Fruit fly (Drosophila melanogaster) whole organism, embryonic: ENCODE measurements around the gene CG10232.

Source experiments
- Asciz ChIP-seq: fragments of 200-800 bp; sonication (Bioruptor generic); optimal IDR thresholded peaks from 2 replicates; lab custom pipeline; 2017; ENCODE audit warnings: missing biosample characterization, mild to moderate bottlenecking, missing genetic modification characterization, missing genetic modification reagents
- Atf3 ChIP-seq: fragments of 200-800 bp; sonication (Bioruptor generic); optimal IDR thresholded peaks from 3 replicates; lab custom pipeline; 2016; ENCODE audit warnings: missing biosample characterization, missing genetic modification characterization
- Bdp1 ChIP-seq: fragments of 200-800 bp; sonication (Bioruptor generic); optimal IDR thresholded peaks from 3 replicates; lab custom pipeline; 2016; ENCODE audit warnings: missing biosample characterization, missing genetic modification characterization
- CG10654 ChIP-seq: fragments of 200-800 bp; sonication (Bioruptor generic); optimal IDR thresholded peaks from 2 replicates; lab custom pipeline; 2016; ENCODE audit warnings: missing biosample characterization, missing genetic modification characterization
- CG12071 ChIP-seq: fragments of 200-800 bp; sonication (Bioruptor generic); optimal IDR thresholded peaks from 3 replicates; lab custom pipeline; 2018; ENCODE audit warnings: missing biosample characterization, mild to moderate bottlenecking, missing genetic modification characterization
- CG12942 ChIP-seq: fragments of 200-800 bp; sonication (Bioruptor generic); optimal IDR thresholded peaks from 3 replicates; lab custom pipeline; 2016; ENCODE audit warnings: missing biosample characterization, missing genetic modification characterization
- CG13894 ChIP-seq: fragments of 200-800 bp; sonication (Bioruptor generic); optimal IDR thresholded peaks from 3 replicates; lab custom pipeline; 2018; ENCODE audit warnings: missing biosample characterization, mild to moderate bottlenecking, missing genetic modification characterization, moderate library complexity
- CG15696 ChIP-seq: fragments of 200-800 bp; sonication (Bioruptor generic); optimal IDR thresholded peaks from 2 replicates; lab custom pipeline; 2019; ENCODE audit warnings: missing biosample characterization, mild to moderate bottlenecking, missing genetic modification characterization, moderate library complexity
- CG1603 ChIP-seq: fragments of 200-800 bp; sonication (Bioruptor generic); optimal IDR thresholded peaks from 2 replicates; lab custom pipeline; 2019; ENCODE audit warnings: missing biosample characterization, mild to moderate bottlenecking, missing genetic modification characterization, moderate library complexity
- CG16813 ChIP-seq: fragments of 200-800 bp; sonication (Bioruptor generic); IDR thresholded peaks from 3 replicates; pipeline ENCODE4 v1.3.6; 2022; ENCODE audit warnings: missing biosample characterization, missing genetic modification characterization; ENCODE audit not compliant: partially characterized antibody
- CG17359 ChIP-seq: fragments of 200-800 bp; sonication (Bioruptor generic); optimal IDR thresholded peaks from 3 replicates; lab custom pipeline; 2018; ENCODE audit warnings: missing biosample characterization, mild to moderate bottlenecking, missing genetic modification characterization, moderate library complexity
- CG17568 ChIP-seq: fragments of 200-800 bp; sonication (Bioruptor generic); optimal IDR thresholded peaks from 2 replicates; lab custom pipeline; 2018; ENCODE audit warnings: missing biosample characterization, mild to moderate bottlenecking, missing genetic modification characterization, moderate library complexity
- CG2120 ChIP-seq: fragments of 200-800 bp; sonication (Bioruptor generic); optimal IDR thresholded peaks from 3 replicates; lab custom pipeline; 2016; ENCODE audit warnings: missing biosample characterization, missing genetic modification characterization
- CG2202 ChIP-seq: fragments of 200-800 bp; sonication (Bioruptor generic); optimal IDR thresholded peaks from 2 replicates; lab custom pipeline; 2018; ENCODE audit warnings: missing biosample characterization, mild to moderate bottlenecking, missing genetic modification characterization
- CG32772 ChIP-seq: fragments of 200-800 bp; sonication (Bioruptor generic); IDR thresholded peaks from 2 replicates; pipeline ENCODE4 v1.3.6; 2022; ENCODE audit warnings: missing biosample characterization, missing genetic modification characterization
- CG4328 ChIP-seq: fragments of 200-800 bp; sonication (Bioruptor generic); optimal IDR thresholded peaks from 3 replicates; lab custom pipeline; 2017; ENCODE audit warnings: missing biosample characterization, missing genetic modification reagents, missing genetic modification characterization
- CG5953 ChIP-seq: fragments of 200-800 bp; sonication (Bioruptor generic); IDR thresholded peaks from 2 replicates; pipeline ENCODE4 v1.3.6; 2022; ENCODE audit warnings: missing biosample characterization, missing genetic modification characterization
- CG6175 ChIP-seq: fragments of 200-800 bp; sonication (Bioruptor generic); IDR thresholded peaks from 3 replicates; pipeline ENCODE4 v1.3.6; 2022; ENCODE audit warnings: missing biosample characterization, missing genetic modification characterization
- CG6272 ChIP-seq: fragments of 200-800 bp; sonication (Bioruptor generic); IDR thresholded peaks from 2 replicates; pipeline ENCODE4 v1.3.6; 2022; ENCODE audit warnings: missing biosample characterization, missing genetic modification characterization
- CG6654 ChIP-seq: fragments of 200-800 bp; sonication (Bioruptor generic); optimal IDR thresholded peaks from 2 replicates; lab custom pipeline; 2017; ENCODE audit warnings: missing biosample characterization, mild to moderate bottlenecking, missing genetic modification characterization
- CG6683 ChIP-seq: fragments of 200-800 bp; sonication (Bioruptor generic); optimal IDR thresholded peaks from 2 replicates; lab custom pipeline; 2017; ENCODE audit warnings: missing biosample characterization, mild to moderate bottlenecking, missing genetic modification characterization, missing genetic modification reagents
- CkIIα-i1 ChIP-seq: fragments of 200-800 bp; sonication (Bioruptor generic); IDR thresholded peaks from 2 replicates; pipeline ENCODE4 v1.3.6; 2022; ENCODE audit warnings: missing biosample characterization, missing genetic modification characterization
- Dll ChIP-seq: fragments of 200-800 bp; sonication (Bioruptor generic); IDR thresholded peaks from 4 replicates; pipeline ENCODE4 v1.3.6; 2022; ENCODE audit warnings: missing biosample characterization, missing genetic modification characterization; ENCODE audit not compliant: partially characterized antibody
- Dref ChIP-seq: fragments of 200-800 bp; sonication (Bioruptor generic); IDR thresholded peaks from 2 replicates; pipeline ENCODE4 v1.3.6; 2022; ENCODE audit warnings: missing biosample characterization, missing genetic modification characterization
- HLH54F ChIP-seq: fragments of 200-800 bp; sonication (Bioruptor generic); optimal IDR thresholded peaks from 3 replicates; lab custom pipeline; 2016; ENCODE audit warnings: missing biosample characterization, missing genetic modification characterization
- HmgD ChIP-seq: fragments of 200-800 bp; sonication (Bioruptor generic); optimal IDR thresholded peaks from 3 replicates; lab custom pipeline; 2016; ENCODE audit warnings: missing biosample characterization, missing genetic modification characterization
- Jarid2 ChIP-seq: fragments of 200-800 bp; sonication (Bioruptor generic); optimal IDR thresholded peaks from 3 replicates; lab custom pipeline; 2017; ENCODE audit warnings: mild to moderate bottlenecking, missing biosample characterization, missing genetic modification reagents, missing genetic modification characterization
- Lpt ChIP-seq: fragments of >200 bp; optimal IDR thresholded peaks from 2 replicates; lab custom pipeline; 2018; ENCODE audit warnings: missing biosample characterization, missing genetic modification characterization
- Max ChIP-seq: fragments of 200-800 bp; sonication (Bioruptor generic); optimal IDR thresholded peaks from 2 replicates; lab custom pipeline; 2016; ENCODE audit warnings: missing biosample characterization, mild to moderate bottlenecking, missing genetic modification characterization
- Mrtf ChIP-seq: fragments of 200-800 bp; sonication (Bioruptor generic); IDR thresholded peaks from 3 replicates; pipeline ENCODE4 v1.3.6; 2022; ENCODE audit warnings: missing biosample characterization, missing genetic modification characterization
- Neu2 ChIP-seq: fragments of 200-800 bp; sonication (Bioruptor generic); optimal IDR thresholded peaks from 3 replicates; lab custom pipeline; 2016; ENCODE audit warnings: missing biosample characterization, missing genetic modification characterization, borderline replicate concordance
- Side ChIP-seq: fragments of 200-800 bp; sonication (Bioruptor generic); optimal IDR thresholded peaks from 2 replicates; lab custom pipeline; 2016; ENCODE audit warnings: missing biosample characterization, missing genetic modification characterization
- Sry-δ ChIP-seq: fragments of 200-800 bp; sonication (Bioruptor generic); optimal IDR thresholded peaks from 2 replicates; lab custom pipeline; 2016; ENCODE audit warnings: missing biosample characterization, missing genetic modification characterization
- bigmax ChIP-seq: fragments of 200-800 bp; sonication (Bioruptor generic); optimal IDR thresholded peaks from 2 replicates; lab custom pipeline; 2018; ENCODE audit warnings: missing biosample characterization, mild to moderate bottlenecking, missing genetic modification characterization
- br ChIP-seq: fragments of >200 bp; optimal IDR thresholded peaks from 2 replicates; lab custom pipeline; 2017
- disco-r ChIP-seq: fragments of 200-800 bp; sonication (Bioruptor generic); optimal IDR thresholded peaks from 2 replicates; lab custom pipeline; 2016; ENCODE audit warnings: missing biosample characterization, missing genetic modification characterization
- dm ChIP-seq: fragments of 200-800 bp; sonication (Bioruptor generic); optimal IDR thresholded peaks from 3 replicates; lab custom pipeline; 2016; ENCODE audit warnings: missing biosample characterization, missing genetic modification characterization
- fd102C ChIP-seq: fragments of 200-800 bp; sonication (Bioruptor generic); optimal IDR thresholded peaks from 2 replicates; lab custom pipeline; 2018; ENCODE audit warnings: missing biosample characterization, mild to moderate bottlenecking, missing genetic modification characterization, moderate library complexity
- fd96Cb ChIP-seq: fragments of 200-800 bp; sonication (Bioruptor generic); optimal IDR thresholded peaks from 2 replicates; lab custom pipeline; 2018; ENCODE audit warnings: missing biosample characterization, mild to moderate bottlenecking, missing genetic modification characterization, moderate library complexity
- grn ChIP-seq: fragments of 200-800 bp; sonication (Bioruptor generic); optimal IDR thresholded peaks from 3 replicates; lab custom pipeline; 2017; ENCODE audit warnings: missing biosample characterization, missing genetic modification characterization
- gro ChIP-seq: fragments of 200-800 bp; sonication (Bioruptor generic); optimal IDR thresholded peaks from 2 replicates; lab custom pipeline; 2016; ENCODE audit warnings: missing biosample characterization, missing genetic modification characterization
- h ChIP-seq: fragments of >200 bp; optimal IDR thresholded peaks from 2 replicates; lab custom pipeline; 2017
- hkb ChIP-seq, 2 experiments: fragments of 200-800 bp in 1 of 2; fragments of >200 bp in 1 of 2; sonication (Bioruptor generic) in 1 of 2; IDR thresholded peaks in 1 of 2; optimal IDR thresholded peaks in 1 of 2; 2 replicates each; pipeline versions ENCODE4 v1.3.6 to Lab custom; 2017 to 2022; ENCODE audit warnings: missing biosample characterization in 1 of 2, missing genetic modification characterization in 1 of 2
- ind ChIP-seq: fragments of 200-800 bp; sonication (Bioruptor generic); optimal IDR thresholded peaks from 3 replicates; lab custom pipeline; 2016; ENCODE audit warnings: missing biosample characterization, missing genetic modification characterization
- luna ChIP-seq: fragments of 200-800 bp; sonication (Bioruptor generic); optimal IDR thresholded peaks from 2 replicates; lab custom pipeline; 2016; ENCODE audit warnings: missing biosample characterization, missing genetic modification characterization
- mld ChIP-seq: fragments of 200-800 bp; sonication (Bioruptor generic); IDR thresholded peaks from 3 replicates; pipeline ENCODE4 v1.3.6; 2022; ENCODE audit warnings: missing biosample characterization, missing genetic modification characterization; ENCODE audit not compliant: partially characterized antibody
- pb ChIP-seq: fragments of 200-800 bp; sonication (Bioruptor generic); optimal IDR thresholded peaks from 3 replicates; lab custom pipeline; 2016; ENCODE audit warnings: missing biosample characterization, missing genetic modification characterization
- pita ChIP-seq: fragments of 200-800 bp; sonication (Bioruptor generic); optimal IDR thresholded peaks from 2 replicates; lab custom pipeline; 2017; ENCODE audit warnings: missing biosample characterization, mild to moderate bottlenecking, missing genetic modification characterization
- psq ChIP-seq: fragments of 200-800 bp; sonication (Bioruptor generic); optimal IDR thresholded peaks from 2 replicates; lab custom pipeline; 2017; ENCODE audit warnings: missing biosample characterization, missing genetic modification characterization
- run ChIP-seq: fragments of 200-800 bp; sonication (Bioruptor generic); optimal IDR thresholded peaks from 3 replicates; lab custom pipeline; 2018; ENCODE audit warnings: missing biosample characterization, mild to moderate bottlenecking, missing genetic modification characterization
- sisA ChIP-seq: fragments of 200-800 bp; sonication (Bioruptor generic); IDR thresholded peaks from 2 replicates; pipeline ENCODE4 v1.3.6; 2022; ENCODE audit warnings: missing biosample characterization, missing genetic modification characterization

Gene CG10232

dm6 chr3R:23726740-23727139 lies 5.3 kb upstream of the CG10232 start (continued):
- TF ChIP-seq CG6272 (GFP tag; lab: Robert Waterston, UW) = peak; percentile 43; the same call in 1 of the 2 replicates
- no peak for TF ChIP-seq CG2202 (tag; lab: Kevin White, UChicago)
- peak; percentile 72 for TF ChIP-seq Asciz (GFP tag; lab: Kevin White, UChicago)
- peak; percentile 60 for TF ChIP-seq Jarid2 (GFP tag; lab: Kevin White, UChicago)
- TF ChIP-seq psq (GFP tag; lab: Kevin White, UChicago) = peak; percentile 9
- no peak for TF ChIP-seq bigmax
- TF ChIP-seq CG16813 (GFP tag; lab: Robert Waterston, UW) = no peak
- no peak for TF ChIP-seq Neu2
- TF ChIP-seq pita = no peak
- TF ChIP-seq HLH54F (GFP tag; lab: Kevin White, UChicago) = peak; percentile 73
- no peak for TF ChIP-seq h
- TF ChIP-seq dm (GFP tag; lab: Kevin White, UChicago) = peak; percentile 48
- peak; percentile 62 for TF ChIP-seq CG6683 (GFP tag; lab: Kevin White, UChicago)
- peak; percentile 28 for TF ChIP-seq CG15696 (tag; lab: Kevin White, UChicago)
- TF ChIP-seq Dref (GFP tag; lab: Robert Waterston, UW) = no peak
- TF ChIP-seq br (lab: Kevin White, UChicago) = no peak
- TF ChIP-seq CG32772 (GFP tag; lab: Robert Waterston, UW) = peak; percentile 68; the same call in 1 of the 2 replicates
- peak; percentile 67; the same call in 1 of the 3 replicates for TF ChIP-seq Mrtf (GFP tag; lab: Robert Waterston, UW)
- TF ChIP-seq CG1603 (tag; lab: Kevin White, UChicago) = peak; percentile 51
- TF ChIP-seq CG4328 = no peak
- TF ChIP-seq CG2120 (GFP tag; lab: Kevin White, UChicago) = peak; percentile 95
- TF ChIP-seq HmgD (GFP tag; lab: Kevin White, UChicago) = no peak
- no peak for TF ChIP-seq CkIIα-i1
- peak; percentile 14 for TF ChIP-seq Sry-δ (GFP tag; lab: Kevin White, UChicago)
- no peak for TF ChIP-seq hkb (optimal IDR thresholded peaks at IDR 0.05; lab: Kevin White, UChicago)
- TF ChIP-seq hkb (GFP tag; IDR thresholded peaks at IDR 0.05; lab: Robert Waterston, UW) = peak; percentile 89
- no peak for TF ChIP-seq Lpt (GFP tag; lab: Kevin White, UChicago)
- TF ChIP-seq ind = peak; percentile 82
- peak; percentile 60 for TF ChIP-seq run (tag; lab: Kevin White, UChicago)
- peak; percentile 19 for TF ChIP-seq CG6654 (GFP tag; lab: Kevin White, UChicago)
- TF ChIP-seq fd102C (GFP tag; lab: Kevin White, UChicago) = no peak
- TF ChIP-seq CG12942 = peak; percentile 44
- TF ChIP-seq Dll = no peak
- TF ChIP-seq CG17568 (GFP tag; lab: Kevin White, UChicago) = peak; percentile 25
- peak; percentile 49 for TF ChIP-seq fd96Cb (tag; lab: Kevin White, UChicago)
- peak; percentile 61 for TF ChIP-seq CG10654 (GFP tag; lab: Kevin White, UChicago)
- peak; percentile 85 for TF ChIP-seq CG17359 (tag; lab: Kevin White, UChicago)
- TF ChIP-seq gro (GFP tag; lab: Kevin White, UChicago) = peak; percentile 66
- peak; percentile 79; the same call in 2 of the 3 replicates for TF ChIP-seq CG6175 (GFP tag; lab: Robert Waterston, UW)
- TF ChIP-seq CG5953 (GFP tag; lab: Robert Waterston, UW) = no peak; the same call in 1 of the 2 replicates
- no peak for TF ChIP-seq grn (GFP tag; lab: Kevin White, UChicago)
- peak; percentile 60 for TF ChIP-seq CG12071
- TF ChIP-seq mld (GFP tag; lab: Robert Waterston, UW) = no peak
- TF ChIP-seq Atf3 (GFP tag; lab: Kevin White, UChicago) = no peak
- peak; percentile 73 for TF ChIP-seq Side
- TF ChIP-seq Bdp1 (GFP tag; lab: Kevin White, UChicago) = peak; percentile 52
- TF ChIP-seq disco-r (GFP tag; lab: Kevin White, UChicago) = peak; percentile 45
- peak; percentile 72 for TF ChIP-seq sisA (GFP tag; lab: Robert Waterston, UW)
- peak; percentile 1 for TF ChIP-seq luna (GFP tag; lab: Kevin White, UChicago)
- peak; percentile 70 for TF ChIP-seq Max (GFP tag; lab: Kevin White, UChicago)
- TF ChIP-seq pb (GFP tag; lab: Kevin White, UChicago) = no peak
- peak; percentile 87 for TF ChIP-seq CG13894 (tag; lab: Kevin White, UChicago)
